Fruit fly (Drosophila melanogaster): ENCODE measurements around the gene sn.

Gene sn

dm6 chrX:7933210-7933915, 30.5 kb upstream of the sn start, which contains the start of the genes Dhdds and RpS14a (continued):
- TF ChIP-seq cwo (GFP tag; optimal IDR thresholded peaks at IDR 0.05) (peak; percentile 20), CG6854 (GFP tag; optimal IDR thresholded peaks at IDR 0.05) (peak; percentile 29), CG11247 (GFP tag; IDR thresholded peaks at IDR 0.05) (no peak), bsh (GFP tag; optimal IDR thresholded peaks at IDR 0.05) (peak in 1 of 2 experiments; percentile 25), crp (GFP tag; optimal IDR thresholded peaks at IDR 0.05) (peak in 1 of 2 experiments; percentile 47), CG6254 (GFP tag; optimal IDR thresholded peaks at IDR 0.05) (no peak), btn (GFP tag; optimal IDR thresholded peaks at IDR 0.05) (no peak), Ets65A (GFP tag) (peak; percentile 96), dati (GFP tag; IDR thresholded peaks at IDR 0.05) (no peak), CG13123 (GFP tag; optimal IDR thresholded peaks at IDR 0.05) (no peak), Doc3 (GFP tag; IDR thresholded peaks at IDR 0.05; ENCODE audit: partially characterized antibody) (peak; percentile 69; the same call in 2 of the 3 replicates), CoRest (tag; optimal IDR thresholded peaks at IDR 0.05) (peak; percentile 47), Hmx (GFP tag; optimal IDR thresholded peaks at IDR 0.05) (no peak), amos (GFP tag; IDR thresholded peaks at IDR 0.05; ENCODE audit: partially characterized antibody) (peak; percentile 75), jing (GFP tag; optimal IDR thresholded peaks at IDR 0.05) (no peak), br (optimal IDR thresholded peaks at IDR 0.05) (no peak), Dll (GFP tag; IDR thresholded peaks at IDR 0.05; ENCODE audit: partially characterized antibody) (peak; percentile 84), CG9932 (GFP tag; IDR thresholded peaks at IDR 0.05) (no peak), CG7963 (GFP tag; IDR thresholded peaks at IDR 0.05; ENCODE audit: partially characterized antibody) (peak; percentile 44; the same call in 1 of the 3 replicates), en (GFP tag; optimal IDR thresholded peaks at IDR 0.05) (peak; percentile 15), hth (optimal IDR thresholded peaks at IDR 0.05) (no peak), CG12236 (GFP tag; optimal IDR thresholded peaks at IDR 0.05) (peak; percentile 41), kah (GFP tag; optimal IDR thresholded peaks at IDR 0.05) (peak; percentile 33), dmrt11E (tag; optimal IDR thresholded peaks at IDR 0.05) (peak; percentile 54), H2.0 (GFP tag; IDR thresholded peaks at IDR 0.05) (no peak), oc (tag; optimal IDR thresholded peaks at IDR 0.05) (no peak), Rx (GFP tag; IDR thresholded peaks at IDR 0.05) (peak; percentile 11; the same call in 1 of the 2 replicates), Six4 (GFP tag; optimal IDR thresholded peaks at IDR 0.05) (peak; percentile 11), gsb-n (tag; optimal IDR thresholded peaks at IDR 0.05) (peak; percentile 57), Ravus (GFP tag; IDR thresholded peaks at IDR 0.05) (no peak), stwl (tag; optimal IDR thresholded peaks at IDR 0.05) (no peak), ems (GFP tag; optimal IDR thresholded peaks at IDR 0.05) (no peak), CG5180 (GFP tag; optimal IDR thresholded peaks at IDR 0.05) (no peak), pros (GFP tag; optimal IDR thresholded peaks at IDR 0.05) (no peak), shn (GFP tag; optimal IDR thresholded peaks at IDR 0.05) (peak; percentile 4), CG10565 (GFP tag; optimal IDR thresholded peaks at IDR 0.05) (no peak), CG18619 (GFP tag; optimal IDR thresholded peaks at IDR 0.05) (peak; percentile 73), az2 (GFP tag; optimal IDR thresholded peaks at IDR 0.05) (peak; percentile 17), Bdp1 (GFP tag; optimal IDR thresholded peaks at IDR 0.05) (peak; percentile 24), sqz (GFP tag; optimal IDR thresholded peaks at IDR 0.05) (peak; percentile 36), esg (GFP tag; conservative IDR thresholded peaks at IDR 0.05) (no peak), CG15514 (GFP tag; optimal IDR thresholded peaks at IDR 0.05) (peak; percentile 64), Dbx (GFP tag; IDR thresholded peaks at IDR 0.05) (0 out of 3 replicates have a peak, but pooled peaks have one; percentile 11), Asciz (GFP tag; optimal IDR thresholded peaks at IDR 0.05) (peak; percentile 43), lbe (GFP tag; optimal IDR thresholded peaks at IDR 0.05) (no peak), CG31365 (tag; optimal IDR thresholded peaks at IDR 0.05) (peak; percentile 11), Gug (GFP tag; IDR thresholded peaks at IDR 0.05) (0 out of 4 replicates have a peak, but pooled peaks have one; percentile 11), Lim3 (GFP tag; IDR thresholded peaks at IDR 0.05) (no peak), CG7357 (GFP tag; IDR thresholded peaks at IDR 0.05) (no peak)

Measured in whole organism, embryonic.